Fruit fly (Drosophila melanogaster): ENCODE results near the gene CG12546.

Gene CG12546

DNA sequence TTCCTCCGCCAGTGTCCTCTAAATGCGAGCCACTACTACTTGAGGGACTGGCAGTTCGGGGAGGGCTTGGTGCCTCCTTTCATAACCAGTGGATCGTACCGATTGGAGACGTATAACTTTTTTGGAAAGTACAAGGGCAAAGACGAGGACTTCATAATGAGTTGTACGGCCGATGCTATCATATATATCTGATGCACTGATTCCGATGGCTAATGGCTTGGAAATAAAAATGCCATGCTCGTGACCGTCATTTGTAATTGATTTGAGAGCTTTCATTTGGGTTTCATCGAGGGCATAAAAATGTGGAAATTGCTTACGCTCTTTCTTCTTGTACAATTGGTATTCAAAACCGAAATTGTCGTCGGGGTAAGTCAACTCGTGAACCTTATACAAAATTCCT is 44.5 kb downstream of the CG12546 start, which contains the start of gene CG33771:
CG33771 (plus strand) TSS at position 301 of the 400 bp plus-strand sequence.
- no peak for TF ChIP-seq jim (GFP tag; optimal IDR thresholded peaks at IDR 0.05)
- TF ChIP-seq Abd-B (GFP tag; optimal IDR thresholded peaks at IDR 0.05), result no peak
- TF ChIP-seq usp (GFP tag; optimal IDR thresholded peaks at IDR 0.05), result no peak
- TF ChIP-seq Dif (GFP tag; optimal IDR thresholded peaks at IDR 0.05; ENCODE audit: partially characterized antibody), result no peak
- no peak for TF ChIP-seq Mio (GFP tag; optimal IDR thresholded peaks at IDR 0.05)
- no peak for TF ChIP-seq N (GFP tag; optimal IDR thresholded peaks at IDR 0.05)
- no peak for TF ChIP-seq HLH106 (tag; optimal IDR thresholded peaks at IDR 0.05)

DNA sequence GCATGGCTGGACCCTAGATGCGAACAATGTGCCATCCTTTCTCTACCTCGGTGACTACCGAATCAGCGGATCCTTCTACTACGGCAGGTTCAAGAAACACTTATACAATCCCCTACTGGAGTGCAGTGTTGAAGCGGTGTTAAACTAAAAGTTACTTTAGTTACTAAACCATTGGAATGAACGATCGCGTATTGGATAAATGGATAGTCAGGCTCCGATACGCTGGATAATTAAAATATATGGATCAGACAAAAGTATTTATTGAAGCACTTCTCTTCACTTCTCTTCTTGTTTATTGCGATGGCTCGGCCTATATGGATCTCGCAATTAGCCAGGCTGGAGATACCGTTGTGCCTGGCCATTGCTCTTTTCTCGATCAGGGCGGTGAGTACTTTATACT is 45.2 kb downstream of the CG12546 start, which contains the start of gene CG33770:
CG33770 (plus strand) TSS at position 301 of the 400 bp plus-strand sequence.
- TF ChIP-seq dsf (GFP tag; optimal IDR thresholded peaks at IDR 0.05; ENCODE audit: borderline replicate concordance), result no peak
- no peak for TF ChIP-seq Rel (GFP tag; optimal IDR thresholded peaks at IDR 0.05)
- no peak for TF ChIP-seq Rel (tag; optimal IDR thresholded peaks at IDR 0.05)
- no peak for TF ChIP-seq OdsH (GFP tag; optimal IDR thresholded peaks at IDR 0.05)
- TF ChIP-seq usp (GFP tag; optimal IDR thresholded peaks at IDR 0.05), result no peak
- TF ChIP-seq Hr78 (GFP tag; optimal IDR thresholded peaks at IDR 0.05), result no peak
- no peak for TF ChIP-seq Sp1 (GFP tag; optimal IDR thresholded peaks at IDR 0.05)
- no peak for TF ChIP-seq sage (GFP tag; optimal IDR thresholded peaks at IDR 0.05)
- no peak for TF ChIP-seq woc (GFP tag; optimal IDR thresholded peaks at IDR 0.05)
- no peak for TF ChIP-seq jim (GFP tag; optimal IDR thresholded peaks at IDR 0.05)
- no peak for TF ChIP-seq dmrt93B (GFP tag; optimal IDR thresholded peaks at IDR 0.05)
- no peak for TF ChIP-seq CrebA (GFP tag; optimal IDR thresholded peaks at IDR 0.05; ENCODE audit: borderline replicate concordance)
- TF ChIP-seq N (GFP tag; optimal IDR thresholded peaks at IDR 0.05), result no peak
- no peak for TF ChIP-seq rgr (GFP tag; optimal IDR thresholded peaks at IDR 0.05)
- no peak for TF ChIP-seq sv (GFP tag; optimal IDR thresholded peaks at IDR 0.05)
- TF ChIP-seq CG9705 (GFP tag; optimal IDR thresholded peaks at IDR 0.05), result no peak
- TF ChIP-seq Hr83 (GFP tag; optimal IDR thresholded peaks at IDR 0.05; ENCODE audit: poor library complexity, severe bottlenecking), result no peak

DNA sequence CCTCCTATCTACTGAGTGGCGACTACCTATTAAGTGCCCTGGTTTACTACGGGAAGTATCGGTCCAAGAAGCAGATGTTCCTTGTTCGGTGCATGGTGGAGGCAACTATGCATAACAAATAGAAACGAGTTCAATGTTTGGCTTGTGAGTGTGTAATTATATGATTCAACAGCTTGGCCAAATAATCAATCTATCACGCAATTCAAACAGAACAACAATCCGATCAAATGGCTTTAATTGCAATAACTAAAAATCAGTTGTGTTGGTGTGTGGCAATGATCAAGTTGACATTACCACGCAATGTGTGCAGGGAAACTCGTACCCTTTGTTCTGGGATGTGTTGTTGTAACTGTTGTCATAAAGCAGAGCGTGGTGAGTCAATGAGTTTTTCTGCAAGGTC is 46.0 kb downstream of the CG12546 start, which contains the start of gene CG33769:
CG33769 (plus strand) TSS at position 301 of the 400 bp plus-strand sequence.
- no peak for TF ChIP-seq sage (GFP tag; optimal IDR thresholded peaks at IDR 0.05)
- no peak for TF ChIP-seq Rel (GFP tag; optimal IDR thresholded peaks at IDR 0.05)
- no peak for TF ChIP-seq Rel (tag; optimal IDR thresholded peaks at IDR 0.05)
- no peak for TF ChIP-seq Jra (GFP tag; optimal IDR thresholded peaks at IDR 0.05)
- no peak for TF ChIP-seq OdsH (GFP tag; optimal IDR thresholded peaks at IDR 0.05)
- TF ChIP-seq woc (GFP tag; optimal IDR thresholded peaks at IDR 0.05), result no peak
- TF ChIP-seq jim (GFP tag; optimal IDR thresholded peaks at IDR 0.05), result no peak
- TF ChIP-seq sv (GFP tag; optimal IDR thresholded peaks at IDR 0.05), result no peak
- no peak for TF ChIP-seq br (GFP tag; optimal IDR thresholded peaks at IDR 0.05)
- no peak for TF ChIP-seq rgr (GFP tag; optimal IDR thresholded peaks at IDR 0.05)
- TF ChIP-seq N (GFP tag; optimal IDR thresholded peaks at IDR 0.05), result no peak
- no peak for TF ChIP-seq CG32264 (GFP tag; optimal IDR thresholded peaks at IDR 0.05)
- no peak for TF ChIP-seq fru (GFP tag; optimal IDR thresholded peaks at IDR 0.05)
- no peak for TF ChIP-seq Vsx2 (GFP tag; optimal IDR thresholded peaks at IDR 0.05; ENCODE audit: partially characterized antibody)
- TF ChIP-seq brk (GFP tag; optimal IDR thresholded peaks at IDR 0.05), result no peak
- no peak for TF ChIP-seq Sp1 (GFP tag; optimal IDR thresholded peaks at IDR 0.05)
- TF ChIP-seq dsf (GFP tag; optimal IDR thresholded peaks at IDR 0.05; ENCODE audit: borderline replicate concordance), result no peak
- TF ChIP-seq pan (optimal IDR thresholded peaks at IDR 0.05), result no peak
- TF ChIP-seq psq (GFP tag; optimal IDR thresholded peaks at IDR 0.05), result no peak
- no peak for TF ChIP-seq Dfd (GFP tag; optimal IDR thresholded peaks at IDR 0.05)
- no peak for TF ChIP-seq dl (GFP tag; optimal IDR thresholded peaks at IDR 0.05; ENCODE audit: insufficient read depth in 1 of 2, partially characterized antibody in 2 of 2)

DNA sequence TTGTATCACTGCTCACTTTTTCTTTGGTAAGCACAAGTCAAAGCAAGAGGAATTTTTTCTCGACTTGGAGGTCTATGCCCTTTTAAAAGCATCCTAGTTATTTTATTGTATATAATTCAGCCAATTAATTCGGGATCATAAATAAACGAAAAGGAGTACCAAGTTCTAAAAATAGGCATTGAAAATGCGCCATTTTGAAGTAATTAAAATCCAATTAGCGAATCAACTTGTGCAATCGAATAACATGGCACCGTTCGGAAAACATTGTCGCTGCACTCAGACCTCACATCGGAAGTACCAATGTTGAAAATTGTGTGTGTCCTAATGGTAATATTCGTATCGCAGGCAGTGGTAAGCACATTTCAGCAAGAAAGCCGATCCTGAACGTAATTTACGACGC is 46.7 kb downstream of the CG12546 start, which contains the start of gene CG33768:
CG33768 (plus strand) TSS at position 301 of the 400 bp plus-strand sequence.
- TF ChIP-seq GATAd (GFP tag; optimal IDR thresholded peaks at IDR 0.05) (no peak), dsf (GFP tag; optimal IDR thresholded peaks at IDR 0.05; ENCODE audit: borderline replicate concordance) (no peak), sv (GFP tag; optimal IDR thresholded peaks at IDR 0.05) (no peak)

DNA sequence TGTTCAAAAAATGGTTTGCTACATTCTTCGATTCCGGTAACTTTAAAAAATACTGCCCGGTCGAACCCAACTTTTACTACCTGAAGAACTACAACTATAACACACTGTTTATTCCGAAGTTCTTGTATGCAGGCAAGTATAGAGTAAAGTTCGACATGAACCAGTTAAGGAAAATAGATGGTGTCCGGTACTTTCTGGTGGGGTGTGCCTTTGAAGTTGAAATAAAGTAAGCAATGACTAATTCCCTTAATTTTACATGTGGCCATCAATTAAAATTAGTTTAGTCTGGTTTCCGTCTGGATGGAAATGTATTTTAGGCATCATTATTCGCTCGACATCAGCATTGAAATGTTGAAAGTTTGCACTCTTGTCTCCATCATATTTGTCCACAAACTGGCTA is 47.6 kb downstream of the CG12546 start, which contains the start of gene CG33767:
CG33767 (plus strand) TSS at position 301 of the 400 bp plus-strand sequence.
- TF ChIP-seq h (GFP tag; optimal IDR thresholded peaks at IDR 0.05) (no peak), dl (GFP tag; optimal IDR thresholded peaks at IDR 0.05; ENCODE audit: insufficient read depth in 1 of 2, partially characterized antibody in 2 of 2) (no peak), Sp1 (GFP tag; optimal IDR thresholded peaks at IDR 0.05) (no peak), Abd-B (GFP tag; optimal IDR thresholded peaks at IDR 0.05) (no peak), CG9705 (GFP tag; optimal IDR thresholded peaks at IDR 0.05) (no peak), pan (optimal IDR thresholded peaks at IDR 0.05) (no peak), sv (GFP tag; optimal IDR thresholded peaks at IDR 0.05) (no peak), br (GFP tag; optimal IDR thresholded peaks at IDR 0.05) (no peak)

All from whole organism, wandering third instar larva.